Worm (Caenorhabditis elegans) whole organism, young adult: ENCODE results near the gene col-38.

Source experiments
- C17E4.6 ChIP-seq: fragments of 200-800 bp; sonication (Bioruptor generic); IDR thresholded peaks from 2 replicates; pipeline ENCODE4 v1.3.6; 2022; ENCODE audit warnings: missing genetic modification reagents, missing genetic modification characterization, missing compliant biosample characterization
- F37B4.10 ChIP-seq: fragments of 200-800 bp; sonication (Bioruptor generic); IDR thresholded peaks from 2 replicates; pipeline ENCODE4 v1.3.6; 2022; ENCODE audit warnings: missing genetic modification characterization, missing compliant biosample characterization
- F52B5.7 ChIP-seq: sonication (generic microtip); optimal IDR thresholded peaks from 2 replicates; lab custom pipeline; 2016; ENCODE audit warnings: mild to moderate bottlenecking, missing genetic modification characterization, missing compliant biosample characterization
- F57C9.4 ChIP-seq: sonication (generic microtip); optimal IDR thresholded peaks from 2 replicates; lab custom pipeline; 2017; ENCODE audit warnings: mild to moderate bottlenecking, missing genetic modification characterization, missing compliant biosample characterization
- K11D2.4 ChIP-seq: fragments of 200-800 bp; sonication (Bioruptor generic); IDR thresholded peaks from 2 replicates; pipeline ENCODE4 v1.3.6; 2022; ENCODE audit warnings: missing genetic modification reagents, missing genetic modification characterization, missing compliant biosample characterization
- T07F8.4 ChIP-seq: sonication (generic microtip); optimal IDR thresholded peaks from 2 replicates; lab custom pipeline; 2016; ENCODE audit warnings: mild to moderate bottlenecking, missing genetic modification characterization, moderate library complexity, missing compliant biosample characterization
- Y53F4B.3 ChIP-seq: fragments of 200-800 bp; sonication (Bioruptor generic); IDR thresholded peaks from 2 replicates; pipeline ENCODE4 v1.3.6; 2022; ENCODE audit warnings: missing genetic modification reagents, missing genetic modification characterization, missing compliant biosample characterization
- Y67H2A.10 ChIP-seq: fragments of 200-800 bp; sonication (Bioruptor generic); conservative IDR thresholded peaks from 2 replicates; pipeline ENCODE4 v1.3.6; 2022; ENCODE audit warnings: missing genetic modification reagents, missing genetic modification characterization, missing compliant biosample characterization
- ZK185.1 ChIP-seq: sonication (generic microtip); optimal IDR thresholded peaks from 2 replicates; lab custom pipeline; 2016; ENCODE audit warnings: mild to moderate bottlenecking, missing genetic modification characterization, missing compliant biosample characterization; ENCODE audit not compliant: poor library complexity, severe bottlenecking
- aptf-2 ChIP-seq: fragments of 200-800 bp; sonication (Bioruptor generic); conservative IDR thresholded peaks from 2 replicates; pipeline ENCODE4 v1.3.6; 2022; ENCODE audit warnings: missing genetic modification reagents, missing genetic modification characterization, missing compliant biosample characterization
- atf-7 ChIP-seq: sonication (generic microtip); optimal IDR thresholded peaks from 2 replicates; lab custom pipeline; 2017; ENCODE audit warnings: mild to moderate bottlenecking, missing genetic modification characterization, missing compliant biosample characterization
- attf-3 ChIP-seq: fragments of 200-800 bp; sonication (Bioruptor generic); conservative IDR thresholded peaks from 2 replicates; pipeline ENCODE4 v1.3.6; 2022; ENCODE audit warnings: missing genetic modification reagents, missing genetic modification characterization, missing compliant biosample characterization
- attf-5 ChIP-seq: fragments of 200-800 bp; sonication (Bioruptor generic); optimal IDR thresholded peaks from 2 replicates; lab custom pipeline; 2018; ENCODE audit warnings: mild to moderate bottlenecking, missing genetic modification characterization, missing compliant biosample characterization
- attf-6 ChIP-seq: fragments of 200-800 bp; sonication (Bioruptor generic); IDR thresholded peaks from 2 replicates; pipeline ENCODE4 v1.3.6; 2022; ENCODE audit warnings: missing genetic modification reagents, missing genetic modification characterization, missing compliant biosample characterization
- bed-2 ChIP-seq: fragments of 200-800 bp; sonication (Bioruptor generic); IDR thresholded peaks from 2 replicates; pipeline ENCODE4 v1.3.6; 2022; ENCODE audit warnings: missing genetic modification reagents, missing genetic modification characterization, missing compliant biosample characterization
- ceh-27 ChIP-seq: fragments of 200-800 bp; sonication (Bioruptor generic); optimal IDR thresholded peaks from 2 replicates; lab custom pipeline; 2018; ENCODE audit warnings: mild to moderate bottlenecking, missing genetic modification characterization, moderate library complexity, missing compliant biosample characterization
- dox-1 ChIP-seq: fragments of 200-800 bp; sonication (Bioruptor generic); IDR thresholded peaks from 2 replicates; pipeline ENCODE4 v1.3.6; 2022; ENCODE audit warnings: missing genetic modification reagents, missing genetic modification characterization, missing compliant biosample characterization
- efl-1 ChIP-seq: fragments of 150-350 bp; optimal IDR thresholded peaks from 2 replicates; lab custom pipeline; 2014; ENCODE audit warnings: missing biosample characterization, missing genetic modification reagents, missing genetic modification characterization
- egl-18 ChIP-seq: fragments of 200-800 bp; sonication (Bioruptor generic); IDR thresholded peaks from 2 replicates; pipeline ENCODE4 v1.3.6; 2022; ENCODE audit warnings: missing genetic modification reagents, missing genetic modification characterization, missing compliant biosample characterization
- egl-44 ChIP-seq: fragments of 200-800 bp; sonication (Bioruptor generic); IDR thresholded peaks from 2 replicates; pipeline ENCODE4 v1.3.6; 2022; ENCODE audit warnings: missing genetic modification reagents, missing genetic modification characterization, missing compliant biosample characterization
- fkh-3 ChIP-seq: sonication (generic microtip); optimal IDR thresholded peaks from 2 replicates; lab custom pipeline; 2016; ENCODE audit warnings: mild to moderate bottlenecking, missing genetic modification characterization, missing compliant biosample characterization
- hmg-20 ChIP-seq: fragments of 200-800 bp; sonication (Bioruptor generic); IDR thresholded peaks from 2 replicates; pipeline ENCODE4 v1.3.6; 2022; ENCODE audit warnings: missing genetic modification reagents, missing genetic modification characterization, missing compliant biosample characterization
- hrde-1 ChIP-seq: sonication (generic microtip); optimal IDR thresholded peaks from 2 replicates; lab custom pipeline; 2016; ENCODE audit warnings: missing genetic modification characterization, mild to moderate bottlenecking, missing compliant biosample characterization, moderate library complexity, missing genotype, missing genetic modification reagents, borderline replicate concordance
- lin-54 ChIP-seq: fragments of 200-800 bp; sonication (Bioruptor generic); optimal IDR thresholded peaks from 2 replicates; lab custom pipeline; 2018; ENCODE audit warnings: mild to moderate bottlenecking, missing genetic modification characterization, missing compliant biosample characterization
- madf-8 ChIP-seq: fragments of 200-800 bp; sonication (Bioruptor generic); conservative IDR thresholded peaks from 2 replicates; pipeline ENCODE4 v1.3.6; 2022; ENCODE audit warnings: missing genetic modification reagents, missing genetic modification characterization, missing compliant biosample characterization
- mcd-1 ChIP-seq: fragments of 200-800 bp; sonication (Bioruptor generic); IDR thresholded peaks from 2 replicates; pipeline ENCODE4 v1.3.6; 2022; ENCODE audit warnings: missing genetic modification reagents, missing genetic modification characterization, missing compliant biosample characterization
- mel-28 ChIP-seq: sonication (generic microtip); optimal IDR thresholded peaks from 2 replicates; lab custom pipeline; 2016; ENCODE audit warnings: borderline replicate concordance, mild to moderate bottlenecking, missing genetic modification characterization, missing compliant biosample characterization
- nfya-2 ChIP-seq: fragments of 200-800 bp; sonication (Bioruptor generic); IDR thresholded peaks from 2 replicates; pipeline ENCODE4 v1.3.6; 2022; ENCODE audit warnings: missing genetic modification reagents, missing genetic modification characterization, missing compliant biosample characterization
- nhr-120 ChIP-seq: fragments of 200-800 bp; sonication (Bioruptor generic); IDR thresholded peaks from 2 replicates; pipeline ENCODE4 v1.3.6; 2022; ENCODE audit warnings: missing genetic modification characterization, missing compliant biosample characterization
- nhr-179 ChIP-seq: sonication (generic microtip); optimal IDR thresholded peaks from 2 replicates; lab custom pipeline; 2016; ENCODE audit warnings: mild to moderate bottlenecking, missing genetic modification characterization, missing compliant biosample characterization
- nhr-80 ChIP-seq: sonication (generic microtip); optimal IDR thresholded peaks from 2 replicates; lab custom pipeline; 2016; ENCODE audit warnings: missing genetic modification characterization, missing compliant biosample characterization
- rec-8 ChIP-seq, 2 experiments: sonication (generic microtip); optimal IDR thresholded peaks; 2 replicates each; lab custom pipeline; 2016; ENCODE audit warnings: mild to moderate bottlenecking in 2 of 2, missing genetic modification characterization in 2 of 2, missing genetic modification reagents in 2 of 2, missing genotype in 2 of 2, missing biosample characterization in 1 of 2, missing compliant biosample characterization in 1 of 2, moderate library complexity in 1 of 2
- sdz-38 ChIP-seq: sonication (generic microtip); optimal IDR thresholded peaks from 2 replicates; lab custom pipeline; 2016; ENCODE audit warnings: missing genotype, missing genetic modification characterization, missing compliant biosample characterization
- sea-2 ChIP-seq: fragments of 200-800 bp; sonication (Bioruptor generic); IDR thresholded peaks from 2 replicates; pipeline ENCODE4 v1.3.6; 2022; ENCODE audit warnings: missing genetic modification characterization, missing compliant biosample characterization
- snpc-1.1 ChIP-seq: sonication (generic microtip); optimal IDR thresholded peaks from 2 replicates; lab custom pipeline; 2017; ENCODE audit warnings: missing genetic modification characterization, mild to moderate bottlenecking, missing compliant biosample characterization, antibody characterized with exemption, moderate library complexity, missing genotype, missing genetic modification reagents; ENCODE audit not compliant: insufficient read depth
- somi-1 ChIP-seq: fragments of 200-800 bp; sonication (Bioruptor generic); optimal IDR thresholded peaks from 2 replicates; lab custom pipeline; 2018; ENCODE audit warnings: mild to moderate bottlenecking, missing genetic modification characterization, missing compliant biosample characterization
- xnd-1 ChIP-seq: sonication (generic microtip); optimal IDR thresholded peaks from 2 replicates; lab custom pipeline; 2016; ENCODE audit warnings: missing genotype, missing genetic modification reagents, missing genetic modification characterization, missing compliant biosample characterization
- zim-3 ChIP-seq: sonication (generic microtip); optimal IDR thresholded peaks from 2 replicates; lab custom pipeline; 2017; ENCODE audit warnings: mild to moderate bottlenecking, missing genetic modification characterization, moderate library complexity, missing compliant biosample characterization
- ztf-26 ChIP-seq: sonication (generic microtip); optimal IDR thresholded peaks from 2 replicates; lab custom pipeline; 2017; ENCODE audit warnings: missing genetic modification characterization, missing compliant biosample characterization
- ztf-6 ChIP-seq: fragments of 200-800 bp; sonication (Bioruptor generic); IDR thresholded peaks from 2 replicates; pipeline ENCODE4 v1.3.6; 2022; ENCODE audit warnings: missing genetic modification reagents, missing genetic modification characterization, missing compliant biosample characterization

The col-38 gene

ce11 chrII:8546975-8547374, 21.9 kb downstream of the col-38 start (continued):
- TF ChIP-seq lin-54 (GFP tag; lab: Kevin White, UChicago) (no peak), K11D2.4 (GFP tag; lab: Robert Waterston, UW) (no peak; the same call in 1 of the 2 replicates), egl-44 (GFP tag; lab: Robert Waterston, UW) (peak; percentile 84), F37B4.10 (0 out of 2 replicates have a peak, but pooled peaks have one; percentile 73), egl-18 (peak; percentile 87), hmg-20 (peak; percentile 72), Y53F4B.3 (no peak), zim-3 (tag; lab: Kevin White, UChicago) (no peak), mcd-1 (GFP tag; lab: Robert Waterston, UW) (peak; percentile 72; the same call in 1 of the 2 replicates), fkh-3 (peak; percentile 94)

- TF ChIP-seq ztf-6 (GFP tag; lab: Robert Waterston, UW) = no peak
- TF ChIP-seq ceh-27 (GFP tag; lab: Kevin White, UChicago) = no peak
- TF ChIP-seq attf-5 = no peak
- no peak for TF ChIP-seq efl-1 (GFP tag; lab: Kevin White, UChicago)
- no peak for TF ChIP-seq xnd-1 (tag; lab: Kevin White, UChicago)
- TF ChIP-seq bed-2 (GFP tag; lab: Robert Waterston, UW) = no peak
- TF ChIP-seq C17E4.6 (GFP tag; lab: Robert Waterston, UW) = no peak
- TF ChIP-seq hrde-1 (tag; lab: Kevin White, UChicago) = no peak
- TF ChIP-seq, all 124 proteins: peak for 0
Measured at ce11 chrII:8545315-8545714, 23.6 kb downstream of the col-38 start, which contains the start of gene decr-1.2. Gene decr-1.2, plus strand, starts transcription at chrII:8545615.

- TF ChIP-seq nfya-2 (GFP tag; lab: Robert Waterston, UW) (no peak), ztf-26 (no peak), atf-7 (tag; lab: Kevin White, UChicago) (no peak), sea-2 (GFP tag; lab: Robert Waterston, UW) (no peak), ceh-27 (GFP tag; lab: Kevin White, UChicago) (no peak), dox-1 (GFP tag; lab: Robert Waterston, UW) (no peak), attf-3 (GFP tag; lab: Robert Waterston, UW) (no peak), snpc-1.1 (tag; lab: Kevin White, UChicago) (no peak), mel-28 (tag; lab: Kevin White, UChicago) (no peak), aptf-2 (GFP tag; lab: Robert Waterston, UW) (no peak), somi-1 (GFP tag; lab: Kevin White, UChicago) (no peak), egl-44 (GFP tag; lab: Robert Waterston, UW) (no peak), F57C9.4 (tag; lab: Kevin White, UChicago) (no peak), T07F8.4 (no peak), attf-6 (no peak), nhr-179 (no peak), ztf-6 (GFP tag; lab: Robert Waterston, UW) (no peak), ZK185.1 (tag; lab: Kevin White, UChicago) (no peak)
Measured at ce11 chrII:8540412-8540811, 28.5 kb downstream of the col-38 start, which contains the start of gene pqn-73. Gene pqn-73, plus strand, starts transcription at chrII:8540712.

ce11 chrII:8536060-8536459, 32.8 kb downstream of the col-38 start, which contains the start of gene W01C9.2:
Gene W01C9.2, plus strand, starts transcription at chrII:8536360.
- TF ChIP-seq Y67H2A.10 (no peak), rec-8 (tag; optimal IDR thresholded peaks at IDR 0.05; lab: Kevin White, UChicago) (no peak), zim-3 (tag; lab: Kevin White, UChicago) (no peak), nhr-120 (GFP tag; lab: Robert Waterston, UW) (no peak), madf-8 (GFP tag; lab: Robert Waterston, UW) (no peak), sdz-38 (no peak), F52B5.7 (tag; lab: Kevin White, UChicago) (no peak), hrde-1 (tag; lab: Kevin White, UChicago) (no peak), nhr-80 (no peak)
